Worm (Caenorhabditis elegans) whole organism, L1 larva: ENCODE data around the gene F02C12.1.

Experiments used
- C04F5.9 ChIP-seq: sonication (generic microtip); optimal IDR thresholded peaks from 2 replicates; lab custom pipeline; 2016; ENCODE audit warnings: missing genetic modification characterization, missing compliant biosample characterization
- C34B4.2 ChIP-seq: sonication (generic microtip); optimal IDR thresholded peaks from 2 replicates; lab custom pipeline; 2017; ENCODE audit warnings: mild to moderate bottlenecking, missing genetic modification characterization, missing compliant biosample characterization
- aha-1 ChIP-seq: fragments of 150-350 bp; optimal IDR thresholded peaks from 2 replicates; lab custom pipeline; 2014; ENCODE audit warnings: missing biosample characterization, missing genetic modification characterization
- alr-1 ChIP-seq: fragments of 200-800 bp; sonication (Bioruptor generic); optimal IDR thresholded peaks from 2 replicates; lab custom pipeline; 2018; ENCODE audit warnings: borderline replicate concordance, mild to moderate bottlenecking, missing genetic modification characterization, missing compliant biosample characterization
- aly-2 ChIP-seq: fragments of 150-350 bp; optimal IDR thresholded peaks from 2 replicates; lab custom pipeline; 2014; ENCODE audit warnings: missing biosample characterization, missing genetic modification characterization
- ama-1 ChIP-seq: fragments of 150-350 bp; optimal IDR thresholded peaks from 2 replicates; lab custom pipeline; 2014
- blmp-1 ChIP-seq: fragments of 150-350 bp; optimal IDR thresholded peaks from 2 replicates; lab custom pipeline; 2014; ENCODE audit warnings: missing biosample characterization, missing genetic modification characterization
- ceh-8 ChIP-seq: fragments of 200-800 bp; sonication (Bioruptor generic); optimal IDR thresholded peaks from 2 replicates; lab custom pipeline; 2018; ENCODE audit warnings: mild to moderate bottlenecking, missing genetic modification characterization, moderate library complexity, missing compliant biosample characterization
- ceh-82 ChIP-seq, 3 experiments: fragments of 150-350 bp in 1 of 3; sonication (generic microtip) in 2 of 3; optimal IDR thresholded peaks; 2 replicates each; lab custom pipeline; 2014 to 2017; ENCODE audit warnings: missing biosample characterization in 3 of 3, missing genetic modification characterization in 3 of 3
- ceh-88 ChIP-seq: fragments of 200-800 bp; sonication (Bioruptor generic); IDR thresholded peaks from 2 replicates; pipeline ENCODE4 v1.3.6; 2022; ENCODE audit warnings: missing genetic modification characterization, missing compliant biosample characterization
- ceh-90 ChIP-seq: sonication (generic microtip); optimal IDR thresholded peaks from 2 replicates; lab custom pipeline; 2016; ENCODE audit warnings: missing genetic modification characterization, missing compliant biosample characterization
- ces-1 ChIP-seq: fragments of 150-350 bp; optimal IDR thresholded peaks from 2 replicates; lab custom pipeline; 2014; ENCODE audit warnings: missing biosample characterization, missing genetic modification reagents, missing genetic modification characterization
- efl-1 ChIP-seq, 4 experiments: fragments of 150-350 bp; optimal IDR thresholded peaks in 3 of 4; peaks in 1 of 4; 1 replicate in 1 of 4; 2 replicates in 3 of 4; lab custom pipeline; 2014; ENCODE audit warnings: missing biosample characterization in 2 of 4, missing genetic modification characterization in 2 of 4, missing genetic modification reagents in 2 of 4
- efl-3 ChIP-seq: fragments of 200-800 bp; sonication (Bioruptor generic); optimal IDR thresholded peaks from 2 replicates; lab custom pipeline; 2018; ENCODE audit warnings: mild to moderate bottlenecking, missing genetic modification characterization, missing compliant biosample characterization
- egl-27 ChIP-seq, 2 experiments: fragments of 150-350 bp in 1 of 2; sonication (generic microtip); optimal IDR thresholded peaks; 3 replicates each; lab custom pipeline; 2017 to 2018; ENCODE audit warnings: missing biosample characterization in 2 of 2, missing genetic modification characterization in 2 of 2, missing genetic modification reagents in 2 of 2
- ets-5 ChIP-seq: fragments of 200-800 bp; sonication (Bioruptor generic); IDR thresholded peaks from 2 replicates; pipeline ENCODE4 v1.3.6; 2022; ENCODE audit warnings: missing genetic modification characterization, missing compliant biosample characterization
- fkh-10 ChIP-seq: sonication (generic microtip); optimal IDR thresholded peaks from 2 replicates; lab custom pipeline; 2017; ENCODE audit warnings: missing biosample characterization, missing genetic modification reagents, missing genetic modification characterization
- fkh-4 ChIP-seq: sonication (generic microtip); optimal IDR thresholded peaks from 2 replicates; lab custom pipeline; 2016; ENCODE audit warnings: missing compliant biosample characterization, missing genetic modification characterization, borderline replicate concordance
- fos-1 ChIP-seq: fragments of 150-350 bp; optimal IDR thresholded peaks from 2 replicates; lab custom pipeline; 2014; ENCODE audit warnings: missing biosample characterization, missing genetic modification characterization
- grh-1 ChIP-seq: fragments of 200-800 bp; sonication (Bioruptor generic); IDR thresholded peaks from 2 replicates; pipeline ENCODE4 v1.3.6; 2022; ENCODE audit warnings: missing genetic modification reagents, missing genetic modification characterization, missing compliant biosample characterization
- hlh-17 ChIP-seq: fragments of 200-800 bp; sonication (Bioruptor generic); optimal IDR thresholded peaks from 2 replicates; lab custom pipeline; 2018; ENCODE audit warnings: missing genetic modification characterization, mild to moderate bottlenecking, missing compliant biosample characterization, moderate library complexity, borderline replicate concordance
- hlh-4 ChIP-seq: sonication (generic microtip); optimal IDR thresholded peaks from 2 replicates; lab custom pipeline; 2016; ENCODE audit warnings: mild to moderate bottlenecking, missing genetic modification characterization, missing compliant biosample characterization
- hpl-2 ChIP-seq: fragments of 150-350 bp; optimal IDR thresholded peaks from 2 replicates; lab custom pipeline; 2014; ENCODE audit warnings: missing biosample characterization, missing genetic modification reagents, missing genetic modification characterization
- irx-1 ChIP-seq: sonication (generic microtip); optimal IDR thresholded peaks from 2 replicates; lab custom pipeline; 2016; ENCODE audit warnings: missing genetic modification characterization, missing compliant biosample characterization
- lin-13 ChIP-seq: fragments of 150-350 bp; optimal IDR thresholded peaks from 2 replicates; lab custom pipeline; 2014; ENCODE audit warnings: missing biosample characterization, missing genetic modification reagents, missing genetic modification characterization
- lin-14 ChIP-seq: fragments of 200-800 bp; sonication (Bioruptor generic); optimal IDR thresholded peaks from 2 replicates; lab custom pipeline; 2018; ENCODE audit warnings: mild to moderate bottlenecking, missing genetic modification characterization, moderate library complexity, missing compliant biosample characterization
- lin-15B ChIP-seq: fragments of 150-350 bp; sonication (generic microtip); optimal IDR thresholded peaks from 3 replicates; lab custom pipeline; 2014; ENCODE audit warnings: missing biosample characterization, missing genetic modification characterization
- lir-3 ChIP-seq: sonication (generic microtip); optimal IDR thresholded peaks from 2 replicates; lab custom pipeline; 2016; ENCODE audit warnings: mild to moderate bottlenecking, missing genetic modification characterization, moderate library complexity, missing compliant biosample characterization; ENCODE audit not compliant: poor library complexity
- lsy-2 ChIP-seq, 2 experiments: fragments of 150-350 bp; optimal IDR thresholded peaks; 2 replicates each; lab custom pipeline; 2014; ENCODE audit warnings: missing biosample characterization in 2 of 2, missing genetic modification characterization in 2 of 2
- mdl-1 ChIP-seq, 2 experiments: fragments of 150-350 bp; optimal IDR thresholded peaks; 2 replicates each; lab custom pipeline; 2014 to 2017; ENCODE audit warnings: missing biosample characterization in 2 of 2, missing genetic modification characterization in 2 of 2, inconsistent platforms in 1 of 2
- mef-2 ChIP-seq: fragments of 150-350 bp; optimal IDR thresholded peaks from 2 replicates; lab custom pipeline; 2014; ENCODE audit warnings: missing biosample characterization, missing genetic modification characterization
- nhr-11 ChIP-seq: fragments of 150-350 bp; optimal IDR thresholded peaks from 2 replicates; lab custom pipeline; 2014; ENCODE audit warnings: missing biosample characterization, missing genetic modification characterization
- nhr-19 ChIP-seq: fragments of 200-800 bp; sonication (Bioruptor generic); conservative IDR thresholded peaks from 2 replicates; pipeline ENCODE4 v1.3.6; 2022; ENCODE audit warnings: missing genetic modification characterization, missing compliant biosample characterization
- nhr-20 ChIP-seq: sonication (generic microtip); optimal IDR thresholded peaks from 2 replicates; lab custom pipeline; 2016; ENCODE audit warnings: mild to moderate bottlenecking, missing genetic modification characterization, missing compliant biosample characterization
- nhr-28 ChIP-seq: fragments of 150-350 bp; optimal IDR thresholded peaks from 2 replicates; lab custom pipeline; 2014; ENCODE audit warnings: missing biosample characterization, missing genetic modification characterization
- nhr-76 ChIP-seq: sonication (generic microtip); optimal IDR thresholded peaks from 2 replicates; lab custom pipeline; 2017; ENCODE audit warnings: missing biosample characterization, missing genetic modification characterization
- nhr-77 ChIP-seq: fragments of 150-350 bp; optimal IDR thresholded peaks from 2 replicates; lab custom pipeline; 2014; ENCODE audit warnings: missing biosample characterization, missing genetic modification characterization
- pag-3 ChIP-seq: sonication (generic microtip); optimal IDR thresholded peaks from 2 replicates; lab custom pipeline; 2017; ENCODE audit warnings: missing genetic modification characterization, mild to moderate bottlenecking, missing compliant biosample characterization, antibody characterized with exemption, borderline replicate concordance; ENCODE audit not compliant: insufficient read depth
- pax-3 ChIP-seq: fragments of 200-800 bp; sonication (Bioruptor generic); optimal IDR thresholded peaks from 2 replicates; lab custom pipeline; 2018; ENCODE audit warnings: mild to moderate bottlenecking, missing genetic modification characterization, moderate library complexity, missing compliant biosample characterization
- pqm-1 ChIP-seq: sonication (generic microtip); optimal IDR thresholded peaks from 3 replicates; lab custom pipeline; 2017; ENCODE audit warnings: missing biosample characterization, missing genetic modification characterization
- rnt-1 ChIP-seq: sonication (generic microtip); optimal IDR thresholded peaks from 2 replicates; lab custom pipeline; 2016; ENCODE audit warnings: mild to moderate bottlenecking, missing genetic modification characterization, moderate library complexity, missing compliant biosample characterization
- skn-1 ChIP-seq: fragments of 150-350 bp; optimal IDR thresholded peaks from 2 replicates; lab custom pipeline; 2014; ENCODE audit warnings: missing biosample characterization, missing genetic modification characterization
- sox-4 ChIP-seq: sonication (generic microtip); optimal IDR thresholded peaks from 2 replicates; lab custom pipeline; 2016; ENCODE audit warnings: missing genetic modification characterization, missing compliant biosample characterization
- swsn-7 ChIP-seq: sonication (generic microtip); optimal IDR thresholded peaks from 2 replicates; lab custom pipeline; 2016; ENCODE audit warnings: missing genetic modification characterization, missing compliant biosample characterization
- tbx-2 ChIP-seq: sonication (generic microtip); optimal IDR thresholded peaks from 2 replicates; lab custom pipeline; 2016; ENCODE audit warnings: missing genetic modification characterization, missing compliant biosample characterization
- tlp-1 ChIP-seq: fragments of 150-350 bp; optimal IDR thresholded peaks from 2 replicates; lab custom pipeline; 2014; ENCODE audit warnings: missing biosample characterization, missing genetic modification characterization
- unc-30 ChIP-seq: sonication (generic microtip); optimal IDR thresholded peaks from 2 replicates; lab custom pipeline; 2017; ENCODE audit warnings: missing biosample characterization, missing genetic modification characterization
- unc-98 ChIP-seq: fragments of 200-800 bp; sonication (Bioruptor generic); IDR thresholded peaks from 2 replicates; pipeline ENCODE4 v1.3.6; 2022; ENCODE audit warnings: missing genetic modification characterization, missing compliant biosample characterization
- vab-15 ChIP-seq: sonication (generic microtip); optimal IDR thresholded peaks from 2 replicates; lab custom pipeline; 2017; ENCODE audit warnings: missing genotype, mild to moderate bottlenecking, missing genetic modification characterization, missing compliant biosample characterization
- xbp-1 ChIP-seq: sonication (generic microtip); optimal IDR thresholded peaks from 2 replicates; lab custom pipeline; 2016; ENCODE audit warnings: missing genetic modification characterization, missing compliant biosample characterization
- zag-1 ChIP-seq: fragments of 150-350 bp; optimal IDR thresholded peaks from 2 replicates; lab custom pipeline; 2014; ENCODE audit warnings: missing biosample characterization, missing genetic modification characterization
- ztf-11 ChIP-seq, 2 experiments: sonication (generic microtip); optimal IDR thresholded peaks; 2 replicates each; lab custom pipeline; 2016 to 2017; ENCODE audit warnings: missing genetic modification characterization in 2 of 2, missing biosample characterization in 1 of 2, missing compliant biosample characterization in 1 of 2
- ztf-4 ChIP-seq: fragments of 150-350 bp; optimal IDR thresholded peaks from 2 replicates; lab custom pipeline; 2014; ENCODE audit warnings: missing biosample characterization, missing genetic modification characterization

The F02C12.1 gene

DNA sequence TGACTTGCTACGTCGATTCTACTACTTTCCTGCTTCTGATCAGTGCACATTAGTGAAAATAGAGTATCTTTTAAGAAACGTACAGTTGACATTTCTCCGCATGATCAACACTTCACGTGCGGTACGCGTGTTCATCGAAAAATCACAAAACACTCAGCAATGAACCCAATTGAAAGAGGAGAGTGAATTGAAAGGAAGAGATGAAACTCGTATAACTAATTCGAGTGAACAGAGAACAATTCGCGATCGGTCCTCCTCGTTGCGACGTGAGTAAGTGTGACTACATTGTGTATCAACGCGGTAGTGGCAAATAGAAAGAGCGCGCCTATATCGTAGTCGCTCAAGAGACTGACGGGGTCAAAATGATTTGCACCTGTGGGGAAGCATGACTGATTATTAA is 48.4 kb upstream of the F02C12.1 start (continued):
- peak; percentile 35 for TF ChIP-seq xbp-1 (tag; lab: Kevin White, UChicago)
- peak; percentile 58 for TF ChIP-seq irx-1 (tag; lab: Kevin White, UChicago)
- no peak for TF ChIP-seq ets-5 (GFP tag; lab: Robert Waterston, UW)
- no peak for TF ChIP-seq aha-1
- TF ChIP-seq rnt-1 (tag; lab: Kevin White, UChicago), result peak; percentile 46
- no peak for TF ChIP-seq aly-2 (tag; lab: Kevin White, UChicago)
- TF ChIP-seq ztf-11 (tag; optimal IDR thresholded peaks at IDR 0.05; lab: Kevin White, UChicago), result no peak
- TF ChIP-seq C04F5.9 (tag; lab: Kevin White, UChicago), result no peak
- no peak for TF ChIP-seq vab-15
- TF ChIP-seq blmp-1 (tag; lab: Kevin White, UChicago), result peak; percentile 94
- TF ChIP-seq ama-1 (lab: Kevin White, UChicago), result no peak
- no peak for TF ChIP-seq zag-1 (tag; lab: Kevin White, UChicago)
- TF ChIP-seq fkh-10, result no peak
- peak; percentile 42 for TF ChIP-seq swsn-7 (tag; lab: Kevin White, UChicago)
- peak; percentile 32 for TF ChIP-seq nhr-11 (tag; lab: Kevin White, UChicago)
- TF ChIP-seq tbx-2 (tag; lab: Kevin White, UChicago), result peak; percentile 81
- TF ChIP-seq unc-98 (GFP tag; lab: Robert Waterston, UW), result no peak
- TF ChIP-seq nhr-76 (tag; lab: Kevin White, UChicago), result peak; percentile 41
- peak; percentile 26 for TF ChIP-seq fos-1
- TF ChIP-seq ces-1, result no peak
- no peak for TF ChIP-seq pqm-1 (tag; lab: Kevin White, UChicago)
- TF ChIP-seq ceh-82 (tag; optimal IDR thresholded peaks at IDR 0.05; lab: Kevin White, UChicago), result peak in 2 of 3 experiments; percentile 10 to 44
- peak; percentile 2 for TF ChIP-seq mef-2 (tag; lab: Kevin White, UChicago)
- no peak for TF ChIP-seq pax-3
- TF ChIP-seq egl-27 (tag; optimal IDR thresholded peaks at IDR 0.05; lab: Kevin White, UChicago), result peak; percentile 55 to 77
- TF ChIP-seq unc-30 (tag; lab: Kevin White, UChicago), result no peak
- peak; percentile 72 for TF ChIP-seq ztf-4 (tag; lab: Kevin White, UChicago)
- peak in 1 of 2 experiments; percentile 88 for TF ChIP-seq mdl-1 (tag; optimal IDR thresholded peaks at IDR 0.05; lab: Kevin White, UChicago)
- no peak for TF ChIP-seq efl-3 (GFP tag; lab: Kevin White, UChicago)
- TF ChIP-seq grh-1 (GFP tag; lab: Robert Waterston, UW), result peak; percentile 77
- peak; percentile 98 for TF ChIP-seq nhr-19 (GFP tag; lab: Robert Waterston, UW)
- peak; percentile 57 for TF ChIP-seq nhr-77 (tag; lab: Kevin White, UChicago)
- TF ChIP-seq ceh-8 (GFP tag; lab: Kevin White, UChicago), result no peak
- TF ChIP-seq C34B4.2 (tag; lab: Kevin White, UChicago), result no peak
- no peak for TF ChIP-seq fkh-4 (tag; lab: Kevin White, UChicago)
- TF ChIP-seq pag-3 (tag; lab: Kevin White, UChicago), result no peak
- peak; percentile 38 for TF ChIP-seq lin-13 (GFP tag; lab: Kevin White, UChicago)
- peak; percentile 92 for TF ChIP-seq lin-14 (GFP tag; lab: Kevin White, UChicago)
- peak; percentile 99 for TF ChIP-seq nhr-20
- TF ChIP-seq alr-1 (tag; lab: Kevin White, UChicago), result no peak
- TF ChIP-seq lsy-2 (tag; optimal IDR thresholded peaks at IDR 0.05; lab: Kevin White, UChicago), result peak; percentile 36 to 79
- TF ChIP-seq lir-3 (tag; lab: Kevin White, UChicago), result peak; percentile 17
- no peak for TF ChIP-seq nhr-28
- TF ChIP-seq ceh-88, result no peak
- no peak for TF ChIP-seq hpl-2 (GFP tag; lab: Kevin White, UChicago)
- TF ChIP-seq sox-4 (tag; lab: Kevin White, UChicago), result no peak
- TF ChIP-seq ceh-90 (tag; lab: Kevin White, UChicago), result no peak
- no peak for TF ChIP-seq hlh-4 (tag; lab: Kevin White, UChicago)
- no peak for TF ChIP-seq lin-15B (tag; lab: Kevin White, UChicago)
- no peak for TF ChIP-seq hlh-17 (GFP tag; lab: Kevin White, UChicago)
- peak in 1 of 2 experiments; percentile 9 for TF ChIP-seq efl-1 (optimal IDR thresholded peaks at IDR 0.05; lab: Kevin White, UChicago)
- peak in 1 of 2 experiments; percentile 93 for TF ChIP-seq efl-1 (GFP tag; optimal IDR thresholded peaks at IDR 0.05 in 1 of 2; lab: Kevin White, UChicago)
- TF ChIP-seq tlp-1, result no peak
- TF ChIP-seq skn-1 (tag; lab: Kevin White, UChicago), result no peak
